Fruit fly (Drosophila melanogaster) whole organism, wandering third instar larva: ENCODE data around the gene CG34001.

Source experiments
- CG32264 ChIP-seq: fragments of 200-800 bp; sonication (Bioruptor generic); optimal IDR thresholded peaks from 2 replicates; lab custom pipeline; 2016; ENCODE audit warnings: missing biosample characterization, missing genetic modification characterization
- CG9705 ChIP-seq: fragments of 200-800 bp; sonication (Bioruptor generic); optimal IDR thresholded peaks from 2 replicates; lab custom pipeline; 2018; ENCODE audit warnings: missing biosample characterization, mild to moderate bottlenecking, missing genetic modification characterization
- CrebA ChIP-seq: fragments of 200-800 bp; sonication (Bioruptor generic); optimal IDR thresholded peaks from 2 replicates; lab custom pipeline; 2016; ENCODE audit warnings: missing biosample characterization, mild to moderate bottlenecking, missing genetic modification characterization, borderline replicate concordance
- Dfd ChIP-seq: fragments of >200 bp; optimal IDR thresholded peaks from 2 replicates; lab custom pipeline; 2017; ENCODE audit warnings: missing biosample characterization, missing genetic modification characterization
- Dif ChIP-seq: fragments of 200-275, 200-300 bp; sonication (Bioruptor generic); optimal IDR thresholded peaks from 2 replicates; lab custom pipeline; 2018; ENCODE audit warnings: missing biosample characterization, missing genetic modification characterization; ENCODE audit not compliant: partially characterized antibody
- GATAd ChIP-seq: sonication (Bioruptor generic); optimal IDR thresholded peaks from 2 replicates; lab custom pipeline; 2016; ENCODE audit warnings: missing biosample characterization, missing genetic modification characterization
- HLH106 ChIP-seq: fragments of 200-800 bp; optimal IDR thresholded peaks from 3 replicates; lab custom pipeline; 2019; ENCODE audit warnings: missing biosample characterization, mild to moderate bottlenecking, missing genetic modification characterization, moderate library complexity
- Hnf4 ChIP-seq: fragments of 200-800 bp; sonication (Bioruptor generic); optimal IDR thresholded peaks from 2 replicates; lab custom pipeline; 2016; ENCODE audit warnings: missing biosample characterization, mild to moderate bottlenecking, missing genetic modification characterization
- Hr78 ChIP-seq: fragments of >200 bp; optimal IDR thresholded peaks from 2 replicates; lab custom pipeline; 2017; ENCODE audit warnings: missing biosample characterization, missing genetic modification characterization
- Hr83 ChIP-seq: fragments of 200-300 bp; sonication (Bioruptor generic); optimal IDR thresholded peaks from 2 replicates; lab custom pipeline; 2016; ENCODE audit warnings: missing biosample characterization, mild to moderate bottlenecking, missing genetic modification characterization, moderate library complexity; ENCODE audit not compliant: poor library complexity, severe bottlenecking
- Jra ChIP-seq: sonication (Bioruptor generic); optimal IDR thresholded peaks from 2 replicates; lab custom pipeline; 2016; ENCODE audit warnings: missing biosample characterization, missing genetic modification characterization
- Mio ChIP-seq: sonication (Bioruptor generic); optimal IDR thresholded peaks from 2 replicates; lab custom pipeline; 2016; ENCODE audit warnings: missing biosample characterization, missing genetic modification characterization
- N ChIP-seq: fragments of >200 bp; optimal IDR thresholded peaks from 2 replicates; lab custom pipeline; 2018; ENCODE audit warnings: missing biosample characterization, missing external identifiers, missing genetic modification characterization
- OdsH ChIP-seq: fragments of 200-800 bp; sonication (Bioruptor generic); optimal IDR thresholded peaks from 2 replicates; lab custom pipeline; 2016; ENCODE audit warnings: missing biosample characterization, mild to moderate bottlenecking, missing genetic modification characterization
- Rel ChIP-seq, 2 experiments: fragments of 200-800 bp; sonication (Bioruptor generic) in 1 of 2; optimal IDR thresholded peaks; 2 replicates in 1 of 2; 3 replicates in 1 of 2; lab custom pipeline; 2016 to 2019; ENCODE audit warnings: mild to moderate bottlenecking in 2 of 2, missing biosample characterization in 2 of 2, missing genetic modification characterization in 2 of 2, moderate library complexity in 1 of 2
- Sp1 ChIP-seq: fragments of 200-800 bp; sonication (Bioruptor generic); optimal IDR thresholded peaks from 3 replicates; lab custom pipeline; 2019; ENCODE audit warnings: missing biosample characterization, mild to moderate bottlenecking, missing genetic modification characterization, moderate library complexity
- Vsx2 ChIP-seq: fragments of 200-300, 225-300 bp; sonication (Bioruptor generic); optimal IDR thresholded peaks from 2 replicates; lab custom pipeline; 2018; ENCODE audit warnings: missing biosample characterization, missing genetic modification characterization; ENCODE audit not compliant: partially characterized antibody
- br ChIP-seq: fragments of 200-800 bp; sonication (Bioruptor generic); optimal IDR thresholded peaks from 2 replicates; lab custom pipeline; 2016; ENCODE audit warnings: missing biosample characterization, missing genetic modification characterization
- brk ChIP-seq: fragments of 200-800 bp; sonication (Bioruptor generic); optimal IDR thresholded peaks from 2 replicates; lab custom pipeline; 2016; ENCODE audit warnings: missing biosample characterization, mild to moderate bottlenecking, missing genetic modification characterization
- dl ChIP-seq, 2 experiments: fragments of 175-275, 200-275 bp in 1 of 2; fragments of 200-275 bp in 1 of 2; sonication (Bioruptor generic); optimal IDR thresholded peaks; lab custom pipeline; 2018; ENCODE audit warnings: mild to moderate bottlenecking in 2 of 2, missing biosample characterization in 2 of 2, missing genetic modification characterization in 2 of 2, moderate library complexity in 2 of 2; ENCODE audit not compliant: partially characterized antibody in 2 of 2, insufficient read depth in 1 of 2
- dsf ChIP-seq: sonication (Bioruptor generic); optimal IDR thresholded peaks from 2 replicates; lab custom pipeline; 2016; ENCODE audit warnings: missing biosample characterization, missing genetic modification characterization, borderline replicate concordance
- ey ChIP-seq: fragments of 200-800 bp; sonication (Bioruptor generic); optimal IDR thresholded peaks from 2 replicates; lab custom pipeline; 2016; ENCODE audit warnings: missing biosample characterization, missing genetic modification characterization
- fru ChIP-seq: fragments of 200-800 bp; sonication (Bioruptor generic); optimal IDR thresholded peaks from 3 replicates; lab custom pipeline; 2016; ENCODE audit warnings: missing biosample characterization, mild to moderate bottlenecking, missing genetic modification characterization
- h ChIP-seq: fragments of 200-800 bp; sonication (Bioruptor generic); optimal IDR thresholded peaks from 3 replicates; lab custom pipeline; 2016; ENCODE audit warnings: missing biosample characterization, mild to moderate bottlenecking, missing genetic modification characterization
- jim ChIP-seq: fragments of 175-275, 200-325 bp; sonication (Bioruptor generic); optimal IDR thresholded peaks from 2 replicates; lab custom pipeline; 2016; ENCODE audit warnings: missing biosample characterization, mild to moderate bottlenecking, missing genetic modification characterization
- pan ChIP-seq: fragments of >200 bp; optimal IDR thresholded peaks from 2 replicates; lab custom pipeline; 2017
- psq ChIP-seq: fragments of 200-800 bp; sonication (Bioruptor generic); optimal IDR thresholded peaks from 3 replicates; lab custom pipeline; 2017; ENCODE audit warnings: missing biosample characterization, mild to moderate bottlenecking, missing genetic modification characterization, moderate library complexity
- rgr ChIP-seq: fragments of 200-800 bp; sonication (Bioruptor generic); optimal IDR thresholded peaks from 3 replicates; lab custom pipeline; 2016; ENCODE audit warnings: missing biosample characterization, mild to moderate bottlenecking, missing genetic modification characterization
- sage ChIP-seq: fragments of 200-800 bp; sonication (Bioruptor generic); optimal IDR thresholded peaks from 2 replicates; lab custom pipeline; 2016; ENCODE audit warnings: missing biosample characterization, mild to moderate bottlenecking, missing genetic modification characterization
- sv ChIP-seq: fragments of 200-800 bp; sonication (Bioruptor generic); optimal IDR thresholded peaks from 3 replicates; lab custom pipeline; 2016; ENCODE audit warnings: missing biosample characterization, missing genetic modification characterization
- usp ChIP-seq: fragments of >200 bp; optimal IDR thresholded peaks from 2 replicates; lab custom pipeline; 2017; ENCODE audit warnings: missing biosample characterization, missing genetic modification characterization
- woc ChIP-seq: sonication (Bioruptor generic); optimal IDR thresholded peaks from 2 replicates; lab custom pipeline; 2016; ENCODE audit warnings: missing biosample characterization, mild to moderate bottlenecking, missing genetic modification characterization

CG34001 gene

dm6 chr3L:10639440-10639839, 8.6 kb downstream of the CG34001 start, which contains the start of gene CG18628:
Gene CG18628 (plus strand): TSS chr3L:10639740.
- TF ChIP-seq fru (GFP tag; lab: Kevin White, UChicago): no peak
- no peak for TF ChIP-seq dsf
- no peak for TF ChIP-seq OdsH (GFP tag; lab: Kevin White, UChicago)
- no peak for TF ChIP-seq GATAd (GFP tag; lab: Kevin White, UChicago)
- TF ChIP-seq br: no peak
- TF ChIP-seq HLH106 (tag; lab: Kevin White, UChicago): no peak
- TF ChIP-seq sage (GFP tag; lab: Kevin White, UChicago): no peak
- TF ChIP-seq Mio (GFP tag; lab: Kevin White, UChicago): no peak
- no peak for TF ChIP-seq Dfd

- TF ChIP-seq Rel (GFP tag; optimal IDR thresholded peaks at IDR 0.05; lab: Kevin White, UChicago) (no peak), Rel (tag; optimal IDR thresholded peaks at IDR 0.05; lab: Kevin White, UChicago) (no peak), Mio (GFP tag; lab: Kevin White, UChicago) (no peak), Hr78 (GFP tag; lab: Kevin White, UChicago) (no peak), HLH106 (tag; lab: Kevin White, UChicago) (no peak), CrebA (GFP tag; lab: Kevin White, UChicago) (no peak), dl (GFP tag; optimal IDR thresholded peaks at IDR 0.05; lab: Kevin White, UChicago; ENCODE audit: insufficient read depth in 1 of 2, partially characterized antibody in 2 of 2) (no peak), CG9705 (GFP tag; lab: Kevin White, UChicago) (no peak), sage (GFP tag; lab: Kevin White, UChicago) (no peak), woc (GFP tag; lab: Kevin White, UChicago) (no peak), ey (GFP tag; lab: Kevin White, UChicago) (no peak), brk (no peak), psq (GFP tag; lab: Kevin White, UChicago) (no peak), Vsx2 (GFP tag; lab: Kevin White, UChicago) (no peak), sv (no peak), CG32264 (GFP tag; lab: Kevin White, UChicago) (no peak), Dif (GFP tag; lab: Kevin White, UChicago) (no peak), N (GFP tag; lab: Kevin White, UChicago) (no peak), usp (GFP tag; lab: Kevin White, UChicago) (no peak), dsf (no peak), jim (GFP tag; lab: Kevin White, UChicago) (no peak)
- TF ChIP-seq, all 38 proteins: peak for 0
These were observed 10.7 kb downstream of the CG34001 start, which contains the start of gene CG14154 for dm6 chr3L:10641589-10641988. Gene CG14154 (plus strand): TSS chr3L:10641889.

DNA sequence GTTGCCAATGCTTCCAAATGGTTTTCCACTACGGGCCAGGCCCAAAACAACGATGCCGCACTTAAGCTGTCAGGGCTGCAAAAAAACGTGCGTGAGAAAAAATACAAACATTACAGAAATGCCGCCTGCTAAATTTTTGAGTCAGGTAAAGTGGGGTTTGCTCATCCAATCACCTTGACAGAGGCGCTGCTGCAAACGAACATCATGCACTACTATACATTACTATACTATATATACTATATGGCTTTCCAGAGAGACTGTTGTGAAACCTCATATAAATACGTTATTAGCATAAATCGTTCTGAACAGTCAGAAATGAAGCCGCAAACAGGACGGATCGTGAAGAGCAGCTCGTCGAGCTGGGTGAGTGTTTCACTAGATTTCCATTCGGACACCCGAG, 12.3 kb downstream of the CG34001 start, which contains the start of gene CG14153:
CG14153 (plus strand) TSS at position 301 of the 400 bp plus-strand sequence.
- no peak for TF ChIP-seq h (GFP tag; lab: Kevin White, UChicago)
- no peak for TF ChIP-seq N (GFP tag; lab: Kevin White, UChicago)
- TF ChIP-seq pan (lab: Kevin White, UChicago): no peak
- TF ChIP-seq GATAd (GFP tag; lab: Kevin White, UChicago): no peak
- no peak for TF ChIP-seq Jra (GFP tag; lab: Kevin White, UChicago)
- TF ChIP-seq ey (GFP tag; lab: Kevin White, UChicago): no peak
- no peak for TF ChIP-seq Sp1 (GFP tag; lab: Kevin White, UChicago)
- TF ChIP-seq woc (GFP tag; lab: Kevin White, UChicago): no peak
- TF ChIP-seq Hr78 (GFP tag; lab: Kevin White, UChicago): no peak
- no peak for TF ChIP-seq Hnf4 (GFP tag; lab: Kevin White, UChicago)
- no peak for TF ChIP-seq rgr (GFP tag; lab: Kevin White, UChicago)
- no peak for TF ChIP-seq Dif (GFP tag; lab: Kevin White, UChicago)
- TF ChIP-seq Hr83: no peak
- no peak for TF ChIP-seq usp (GFP tag; lab: Kevin White, UChicago)
- no peak for TF ChIP-seq fru (GFP tag; lab: Kevin White, UChicago)
- TF ChIP-seq dl (GFP tag; optimal IDR thresholded peaks at IDR 0.05; lab: Kevin White, UChicago; ENCODE audit: insufficient read depth in 1 of 2, partially characterized antibody in 2 of 2): no peak
- TF ChIP-seq Vsx2 (GFP tag; lab: Kevin White, UChicago): no peak
- TF ChIP-seq, all 38 proteins: peak for 0

DNA sequence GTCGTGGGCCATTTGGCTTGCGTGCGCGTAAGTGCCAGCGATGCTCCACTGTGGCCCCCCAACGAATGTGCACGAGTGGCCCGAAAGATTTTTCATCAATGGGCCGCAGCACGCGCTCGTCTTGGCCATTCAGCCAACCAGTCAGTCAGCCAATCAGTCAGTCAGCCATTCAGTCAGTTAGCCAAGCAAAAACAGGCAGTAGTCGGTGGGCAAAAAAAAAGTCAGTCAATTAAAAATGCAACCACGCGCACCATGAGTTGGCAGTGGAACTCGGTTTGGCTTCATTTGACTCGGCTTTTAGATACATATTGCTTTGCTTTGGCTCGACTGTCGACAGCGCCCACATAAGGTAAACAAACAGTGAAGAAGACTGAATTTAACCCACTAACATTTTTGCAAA, 15.1 kb downstream of the CG34001 start:
- TF ChIP-seq OdsH (GFP tag; lab: Kevin White, UChicago) (no peak), usp (GFP tag; lab: Kevin White, UChicago) (no peak)
